Fruit fly (Drosophila melanogaster) whole organism, larva: Measurements from ENCODE around the gene Mur29B.

Source experiments
- noc ChIP-seq: fragments of 200-800 bp; sonication (Bioruptor generic); optimal IDR thresholded peaks from 3 replicates; lab custom pipeline; 2019; ENCODE audit warnings: missing biosample characterization, mild to moderate bottlenecking, missing genetic modification characterization, moderate library complexity

Mur29B gene

DNA sequence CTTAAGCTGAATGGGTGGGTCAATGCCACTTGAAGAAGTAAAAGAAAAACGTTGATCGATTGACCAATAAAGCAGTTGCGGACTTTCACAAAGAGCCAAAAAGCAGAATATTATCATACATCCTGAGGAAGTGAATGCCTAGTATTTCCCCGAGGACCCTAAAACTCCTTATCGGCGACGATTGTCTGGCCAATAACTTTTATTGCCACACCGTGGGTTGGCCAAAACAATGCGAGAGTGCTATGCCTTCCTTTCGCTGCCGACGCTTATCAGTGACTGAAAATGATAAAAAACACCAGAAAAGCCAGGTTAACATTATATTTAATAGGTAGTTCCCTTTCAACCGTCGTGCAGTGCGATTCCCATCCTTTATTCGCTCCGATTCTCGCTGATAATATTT, at the start of gene Mur29B:
Gene Mur29B (plus strand): TSS at position 324 of the 400 bp plus-strand sequence.
- TF ChIP-seq noc (tag; lab: Kevin White, UChicago), result no peak

dm6 chr2L:8302766-8303479, 49.1 kb upstream of the Mur29B start, which contains the start of the genes wol and Scgalpha:
Gene wol, minus strand, starts transcription at chr2L:8302985.
Gene Scgalpha, plus strand, starts transcription at chr2L:8303429.
- no peak for TF ChIP-seq noc (tag; lab: Kevin White, UChicago)

dm6 chr2L:8304635-8305034, 47.4 kb upstream of the Mur29B start:
- no peak for TF ChIP-seq noc (tag; lab: Kevin White, UChicago)

DNA sequence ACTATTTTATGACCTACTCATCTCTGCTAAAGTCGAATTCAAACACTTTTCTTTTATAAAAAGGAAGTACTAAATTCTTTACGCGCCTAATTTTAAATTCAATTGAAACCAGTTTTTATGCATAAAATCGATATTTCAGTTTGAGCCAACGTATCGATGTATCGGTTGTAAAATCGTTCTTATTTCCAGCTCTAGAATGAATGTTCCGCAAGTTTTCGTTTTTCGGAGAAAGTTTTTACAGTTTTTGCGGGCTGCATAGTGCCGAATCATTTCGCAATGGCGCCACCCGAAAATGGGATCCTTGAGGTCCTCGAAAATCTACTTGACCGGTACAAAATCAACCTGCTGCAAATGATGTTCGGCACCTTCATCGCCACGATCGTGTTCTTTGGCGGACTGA, 46.6 kb upstream of the Mur29B start, which contains the start of gene CG7840:
Gene CG7840 (plus strand): TSS at position 178 of the 400 bp plus-strand sequence.
- no peak for TF ChIP-seq noc (tag; lab: Kevin White, UChicago)

DNA sequence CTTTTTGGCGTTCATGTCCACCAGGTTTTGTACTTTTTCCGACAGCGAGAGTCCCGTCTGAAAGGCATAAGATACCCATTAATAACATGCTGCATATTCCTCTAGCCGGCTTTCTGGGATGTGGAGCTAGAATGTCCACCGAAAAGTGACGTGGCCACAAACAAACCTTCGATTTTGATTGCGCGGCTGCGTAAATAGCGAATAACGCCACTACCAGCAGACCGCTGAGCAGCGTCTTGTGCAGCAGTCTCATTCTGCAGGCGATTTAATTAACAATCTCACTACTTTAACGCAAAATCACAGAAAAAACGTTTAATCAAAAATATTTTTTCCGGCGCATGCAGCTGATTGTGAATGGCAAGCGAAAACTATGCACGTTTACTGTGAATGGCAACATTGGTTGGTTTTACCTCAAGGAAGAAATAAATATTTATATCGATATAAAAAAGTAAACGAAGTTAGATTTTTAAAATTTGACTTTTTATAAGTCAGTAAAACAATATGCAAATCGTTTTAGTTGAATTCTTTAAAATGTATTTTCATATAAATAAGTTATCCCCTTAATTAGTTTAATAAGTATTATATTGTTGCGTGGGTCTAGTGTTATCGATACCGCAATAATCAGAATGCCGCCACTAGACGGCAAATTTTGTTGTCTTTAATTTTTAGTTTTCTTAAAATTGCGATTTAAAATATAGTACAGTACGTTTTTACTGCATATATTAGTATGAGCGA, 44.0 kb upstream of the Mur29B start, which contains the start of the genes Ostgamma and Mettl14:
Gene Ostgamma (minus strand): TSS at position 376 of the 735 bp plus-strand sequence.
Gene Mettl14 (plus strand): TSS at position 611 of the 735 bp plus-strand sequence.
- no peak for TF ChIP-seq noc (tag; lab: Kevin White, UChicago)

- peak; percentile 91 for TF ChIP-seq noc (tag; lab: Kevin White, UChicago)
These were observed 40.9 kb upstream of the Mur29B start, which contains the start of the genes CG7810 and CG7806 for dm6 chr2L:8311091-8311490. Gene CG7810, minus strand, starts transcription at chr2L:8311195. Gene CG7806, plus strand, starts transcription at chr2L:8311399.

DNA sequence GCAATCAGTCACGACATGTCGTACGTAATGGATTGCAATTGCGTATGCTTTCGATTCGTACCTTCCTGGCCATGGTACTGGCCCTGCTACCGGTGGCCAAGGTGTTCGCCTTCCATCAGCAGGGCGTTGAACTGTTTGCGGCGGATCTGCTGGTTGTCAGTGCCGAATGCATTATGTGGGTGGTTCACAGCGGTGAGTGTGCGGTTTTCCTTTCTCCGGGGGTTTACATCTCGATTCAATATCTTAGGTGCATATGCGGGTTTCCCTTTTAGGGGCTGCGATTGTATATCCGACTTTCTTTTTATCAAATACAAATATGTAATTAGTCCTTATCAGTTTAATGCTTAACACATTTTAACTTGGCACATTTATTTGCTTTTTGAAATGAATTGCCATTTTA, 40.2 kb upstream of the Mur29B start:
- TF ChIP-seq noc (tag; lab: Kevin White, UChicago), result no peak

- peak; percentile 15 for TF ChIP-seq noc (tag; lab: Kevin White, UChicago)
These were observed 32.0 kb upstream of the Mur29B start, which contains the start of the genes mtsh and strat for dm6 chr2L:8319858-8320525. Gene mtsh, minus strand, starts transcription at chr2L:8319908. Gene strat, plus strand, starts transcription at chr2L:8320328.

- TF ChIP-seq noc (tag; lab: Kevin White, UChicago), result no peak
These were observed 26.8 kb upstream of the Mur29B start, which contains the start of gene CG7781 for dm6 chr2L:8325150-8325549. Gene CG7781, minus strand, starts transcription at chr2L:8325409.

- TF ChIP-seq noc (tag; lab: Kevin White, UChicago), result peak; percentile 13
These were observed 25.3 kb upstream of the Mur29B start for dm6 chr2L:8326414-8327271.

- no peak for TF ChIP-seq noc (tag; lab: Kevin White, UChicago)
These were observed 24.8 kb upstream of the Mur29B start, which contains the start of gene CG14275 for dm6 chr2L:8327272-8327555. Gene CG14275, plus strand, starts transcription at chr2L:8327456.

DNA sequence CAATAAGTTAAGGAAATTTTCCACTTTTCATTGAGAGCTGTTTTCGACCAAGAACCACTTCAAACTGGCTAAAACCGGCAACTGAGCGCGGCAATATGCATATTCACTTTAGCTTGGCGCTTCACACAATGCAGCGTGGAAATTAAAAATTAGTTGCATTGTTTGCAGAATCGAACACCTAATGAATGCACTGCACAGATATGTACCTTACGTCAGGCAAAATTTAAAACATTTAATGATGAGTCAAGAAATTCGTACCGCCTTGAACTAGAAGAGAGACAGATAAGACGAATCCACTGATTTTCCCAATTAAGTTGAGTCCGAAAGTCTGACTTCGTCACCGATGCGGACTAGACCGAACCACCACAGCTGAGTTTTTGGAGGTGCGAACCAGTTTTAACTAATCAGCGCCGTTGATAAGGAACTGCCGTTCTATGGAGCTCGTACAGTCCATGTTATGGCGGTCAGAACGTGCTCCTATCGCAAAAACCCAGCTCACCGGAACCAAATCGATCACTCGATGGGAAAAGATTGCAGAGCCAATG, 24.1 kb upstream of the Mur29B start:
- peak; percentile 0 for TF ChIP-seq noc (tag; lab: Kevin White, UChicago)

DNA sequence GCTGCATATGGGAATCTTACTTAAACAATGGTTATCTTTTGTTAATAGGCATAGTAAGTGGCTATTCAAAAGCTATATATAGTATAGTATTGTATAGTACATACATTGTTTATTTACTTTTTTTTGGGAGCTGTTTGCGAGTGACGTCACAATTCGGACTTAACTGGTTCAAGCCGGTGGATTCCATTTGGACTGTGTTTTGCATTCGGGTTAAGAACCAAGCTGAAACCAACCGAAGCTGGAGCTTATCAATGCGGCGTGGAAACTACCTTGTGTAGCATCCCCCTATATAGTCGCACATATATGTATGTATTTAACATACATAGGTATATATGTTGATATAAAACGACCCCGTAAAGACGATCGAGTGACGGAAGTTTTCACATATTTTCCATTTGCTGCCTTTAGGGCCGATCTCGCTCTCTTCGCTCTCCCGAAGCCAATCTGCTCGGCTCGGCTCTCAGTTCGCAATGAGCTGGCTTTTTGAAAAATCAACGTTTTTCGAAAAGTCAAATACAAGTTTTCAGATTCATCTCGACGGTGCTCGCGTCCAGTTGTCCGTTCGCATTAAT, 23.4 kb upstream of the Mur29B start:
- no peak for TF ChIP-seq noc (tag; lab: Kevin White, UChicago)

dm6 chr2L:8333185-8333584, 18.8 kb upstream of the Mur29B start:
- no peak for TF ChIP-seq noc (tag; lab: Kevin White, UChicago)
